Fruit fly (Drosophila melanogaster) whole organism, embryonic: Measurements from ENCODE around the gene Arfip.

Source experiments
- Bdp1 ChIP-seq: fragments of 200-800 bp; sonication (Bioruptor generic); optimal IDR thresholded peaks from 3 replicates; lab custom pipeline; 2016; ENCODE audit warnings: missing biosample characterization, missing genetic modification characterization
- CG10209 ChIP-seq: fragments of 200-800 bp; sonication (Bioruptor generic); optimal IDR thresholded peaks from 3 replicates; lab custom pipeline; 2017; ENCODE audit warnings: missing biosample characterization, mild to moderate bottlenecking, missing genetic modification characterization, missing genetic modification reagents
- CG10565 ChIP-seq: fragments of 200-800 bp; sonication (Bioruptor generic); optimal IDR thresholded peaks from 3 replicates; lab custom pipeline; 2016; ENCODE audit warnings: missing biosample characterization, mild to moderate bottlenecking, missing genetic modification characterization
- CG11504 ChIP-seq: fragments of 200-800 bp; sonication (Bioruptor generic); optimal IDR thresholded peaks from 3 replicates; lab custom pipeline; 2019; ENCODE audit warnings: missing biosample characterization, mild to moderate bottlenecking, missing genetic modification characterization, moderate library complexity
- CG12071 ChIP-seq: fragments of 200-800 bp; sonication (Bioruptor generic); optimal IDR thresholded peaks from 3 replicates; lab custom pipeline; 2018; ENCODE audit warnings: missing biosample characterization, mild to moderate bottlenecking, missing genetic modification characterization
- CG14710 ChIP-seq: fragments of 200-800 bp; sonication (Bioruptor generic); optimal IDR thresholded peaks from 3 replicates; lab custom pipeline; 2019; ENCODE audit warnings: missing biosample characterization, mild to moderate bottlenecking, missing genetic modification characterization, moderate library complexity
- CG14965 ChIP-seq: fragments of 200-800 bp; sonication (Bioruptor generic); optimal IDR thresholded peaks from 2 replicates; lab custom pipeline; 2016; ENCODE audit warnings: missing biosample characterization, missing genetic modification characterization, borderline replicate concordance
- CG17328 ChIP-seq: fragments of 200-800 bp; sonication (Bioruptor generic); IDR thresholded peaks from 2 replicates; pipeline ENCODE4 v1.3.6; 2022; ENCODE audit warnings: missing biosample characterization, missing genetic modification characterization
- CG3163 ChIP-seq: fragments of 200-800 bp; sonication (Bioruptor generic); optimal IDR thresholded peaks from 3 replicates; lab custom pipeline; 2016; ENCODE audit warnings: missing biosample characterization, missing genetic modification characterization
- CG32767 ChIP-seq: fragments of 200-800 bp; sonication (Bioruptor generic); IDR thresholded peaks from 2 replicates; pipeline ENCODE4 v1.3.6; 2022; ENCODE audit warnings: missing biosample characterization, missing genetic modification characterization
- CG33557 ChIP-seq: fragments of 200-800 bp; sonication (Bioruptor generic); optimal IDR thresholded peaks from 2 replicates; lab custom pipeline; 2019; ENCODE audit warnings: missing biosample characterization, mild to moderate bottlenecking, missing genetic modification characterization, moderate library complexity
- CG34376 ChIP-seq: fragments of 200-800 bp; sonication (Bioruptor generic); optimal IDR thresholded peaks from 2 replicates; lab custom pipeline; 2018; ENCODE audit warnings: missing biosample characterization, mild to moderate bottlenecking, missing genetic modification characterization
- CG6254 ChIP-seq: fragments of 200-800 bp; sonication (Bioruptor generic); optimal IDR thresholded peaks from 3 replicates; lab custom pipeline; 2017; ENCODE audit warnings: mild to moderate bottlenecking, missing biosample characterization, missing genetic modification reagents, missing genetic modification characterization
- CG6654 ChIP-seq: fragments of 200-800 bp; sonication (Bioruptor generic); optimal IDR thresholded peaks from 2 replicates; lab custom pipeline; 2017; ENCODE audit warnings: missing biosample characterization, mild to moderate bottlenecking, missing genetic modification characterization
- CG6791 ChIP-seq: fragments of 200-800 bp; sonication (Bioruptor generic); IDR thresholded peaks from 3 replicates; pipeline ENCODE4 v1.3.6; 2022; ENCODE audit warnings: missing biosample characterization, missing genetic modification characterization; ENCODE audit not compliant: partially characterized antibody
- CG6854 ChIP-seq: fragments of 200-800 bp; sonication (Bioruptor generic); optimal IDR thresholded peaks from 3 replicates; lab custom pipeline; 2017; ENCODE audit warnings: missing biosample characterization, mild to moderate bottlenecking, missing genetic modification characterization
- CG8089 ChIP-seq: fragments of 200-800 bp; sonication (Bioruptor generic); optimal IDR thresholded peaks from 3 replicates; lab custom pipeline; 2016; ENCODE audit warnings: missing biosample characterization, missing genetic modification characterization
- CG8478 ChIP-seq: fragments of >200 bp; optimal IDR thresholded peaks from 2 replicates; lab custom pipeline; 2018
- CG9876 ChIP-seq: fragments of 200-800 bp; sonication (Bioruptor generic); optimal IDR thresholded peaks from 2 replicates; lab custom pipeline; 2016; ENCODE audit warnings: missing biosample characterization, missing genetic modification characterization
- CrebB ChIP-seq: fragments of 200-800 bp; sonication (Bioruptor generic); optimal IDR thresholded peaks from 3 replicates; lab custom pipeline; 2018; ENCODE audit warnings: missing biosample characterization, mild to moderate bottlenecking, missing genetic modification characterization
- D19A ChIP-seq: fragments of 200-800 bp; optimal IDR thresholded peaks from 3 replicates; lab custom pipeline; 2019; ENCODE audit warnings: missing biosample characterization, mild to moderate bottlenecking, missing genetic modification characterization, moderate library complexity
- Doc2 ChIP-seq: fragments of 200-800 bp; sonication (Bioruptor generic); IDR thresholded peaks from 2 replicates; pipeline ENCODE4 v1.3.6; 2022; ENCODE audit warnings: missing biosample characterization, missing genetic modification characterization
- Doc3 ChIP-seq: fragments of 200-800 bp; sonication (Bioruptor generic); IDR thresholded peaks from 3 replicates; pipeline ENCODE4 v1.3.6; 2022; ENCODE audit warnings: missing biosample characterization, missing genetic modification characterization; ENCODE audit not compliant: partially characterized antibody
- ERR ChIP-seq: fragments of 200-800 bp; sonication (Bioruptor generic); optimal IDR thresholded peaks from 2 replicates; lab custom pipeline; 2016; ENCODE audit warnings: missing biosample characterization, missing genetic modification characterization
- Ets65A ChIP-seq: fragments of 200-800 bp; sonication (Bioruptor generic); peaks from one replicate; lab custom pipeline; 2016; ENCODE audit warnings: missing biosample characterization, missing genetic modification characterization
- Gug ChIP-seq: fragments of 200-800 bp; sonication (Bioruptor generic); IDR thresholded peaks from 4 replicates; pipeline ENCODE4 v1.3.6; 2022; ENCODE audit warnings: missing biosample characterization, missing genetic modification characterization
- Lim3 ChIP-seq: fragments of 200-800 bp; sonication (Bioruptor generic); IDR thresholded peaks from 2 replicates; pipeline ENCODE4 v1.3.6; 2022; ENCODE audit warnings: missing biosample characterization, missing genetic modification characterization
- Med ChIP-seq: fragments of 200-800 bp; sonication (Bioruptor generic); peaks from one replicate; lab custom pipeline; 2016; ENCODE audit warnings: missing biosample characterization, missing genetic modification characterization, mild to moderate bottlenecking, inconsistent platforms, moderate library complexity
- Oli ChIP-seq: fragments of 200-800 bp; sonication (Bioruptor generic); optimal IDR thresholded peaks from 2 replicates; lab custom pipeline; 2018; ENCODE audit warnings: missing biosample characterization, mild to moderate bottlenecking, missing genetic modification characterization, moderate library complexity
- PHDP ChIP-seq: fragments of 200-800 bp; sonication (Bioruptor generic); optimal IDR thresholded peaks from 3 replicates; lab custom pipeline; 2018; ENCODE audit warnings: missing biosample characterization, mild to moderate bottlenecking, missing genetic modification characterization, moderate library complexity
- abd-A ChIP-seq: fragments of 200-800 bp; sonication (Bioruptor generic); optimal IDR thresholded peaks from 3 replicates; lab custom pipeline; 2019; ENCODE audit warnings: missing biosample characterization, mild to moderate bottlenecking, missing genetic modification characterization, moderate library complexity
- aop ChIP-seq: fragments of 200-800 bp; sonication (Bioruptor generic); IDR thresholded peaks from 2 replicates; pipeline ENCODE4 v1.3.6; 2022; ENCODE audit warnings: missing biosample characterization, missing genetic modification characterization
- br ChIP-seq: fragments of >200 bp; optimal IDR thresholded peaks from 2 replicates; lab custom pipeline; 2017
- cwo ChIP-seq: fragments of 200-800 bp; sonication (Bioruptor generic); optimal IDR thresholded peaks from 3 replicates; lab custom pipeline; 2017; ENCODE audit warnings: missing biosample characterization, missing genetic modification characterization, mild to moderate bottlenecking, moderate library complexity, missing genetic modification reagents
- dmrt99B ChIP-seq: fragments of 200-800 bp; sonication (Bioruptor generic); optimal IDR thresholded peaks from 2 replicates; lab custom pipeline; 2018; ENCODE audit warnings: missing biosample characterization, mild to moderate bottlenecking, missing genetic modification characterization, moderate library complexity
- fd64A ChIP-seq: fragments of 200-800 bp; sonication (Bioruptor generic); optimal IDR thresholded peaks from 3 replicates; lab custom pipeline; 2018; ENCODE audit warnings: missing biosample characterization, mild to moderate bottlenecking, missing genetic modification characterization
- klu ChIP-seq: fragments of 200-800 bp; sonication (Bioruptor generic); IDR thresholded peaks from 2 replicates; pipeline ENCODE4 v1.3.6; 2022; ENCODE audit warnings: missing biosample characterization, missing genetic modification characterization
- knrl ChIP-seq: fragments of 200-800 bp; sonication (Bioruptor generic); IDR thresholded peaks from 3 replicates; pipeline ENCODE4 v1.3.6; 2022; ENCODE audit warnings: missing biosample characterization, missing genetic modification characterization; ENCODE audit not compliant: partially characterized antibody
- lov ChIP-seq, 2 experiments: fragments of 200-800 bp in 1 of 2; fragments of >200 bp in 1 of 2; sonication (Bioruptor generic) in 1 of 2; IDR thresholded peaks in 1 of 2; optimal IDR thresholded peaks in 1 of 2; 2 replicates in 1 of 2; 3 replicates in 1 of 2; pipeline versions ENCODE4 v1.3.6 to Lab custom; 2017 to 2022; ENCODE audit warnings: missing biosample characterization in 1 of 2, missing genetic modification characterization in 1 of 2
- onecut ChIP-seq: fragments of 200-800 bp; sonication (Bioruptor generic); IDR thresholded peaks from 2 replicates; pipeline ENCODE4 v1.3.6; 2022; ENCODE audit warnings: missing biosample characterization, missing genetic modification characterization
- otp ChIP-seq: fragments of 200-800 bp; sonication (Bioruptor generic); IDR thresholded peaks from 3 replicates; pipeline ENCODE4, ENCODE4 v1.3.6; 2022; ENCODE audit warnings: missing biosample characterization, missing genetic modification characterization
- repo ChIP-seq: fragments of 200-800 bp; sonication (Bioruptor generic); optimal IDR thresholded peaks from 2 replicates; lab custom pipeline; 2016; ENCODE audit warnings: missing biosample characterization, missing genetic modification characterization
- ro ChIP-seq: fragments of 200-800 bp; sonication (Bioruptor generic); IDR thresholded peaks from 2 replicates; pipeline ENCODE4 v1.3.6; 2022; ENCODE audit warnings: missing biosample characterization, missing genetic modification characterization
- sima ChIP-seq: fragments of 200-800 bp; sonication (Bioruptor generic); optimal IDR thresholded peaks from 2 replicates; lab custom pipeline; 2016; ENCODE audit warnings: missing biosample characterization, missing genetic modification characterization
- slou ChIP-seq: fragments of 200-800 bp; sonication (Bioruptor generic); optimal IDR thresholded peaks from 3 replicates; lab custom pipeline; 2016; ENCODE audit warnings: missing biosample characterization, missing genetic modification characterization

Gene Arfip

dm6 chr3R:11211291-11212061 lies 23.3 kb downstream of the Arfip start (continued):
- TF ChIP-seq dmrt99B (tag; lab: Kevin White, UChicago) (peak; percentile 74), abd-A (tag; lab: Kevin White, UChicago) (peak; percentile 82), repo (peak; percentile 51), PHDP (peak; percentile 61), CG32767 (GFP tag; lab: Robert Waterston, UW) (peak; percentile 53), CG33557 (GFP tag; lab: Kevin White, UChicago) (peak; percentile 27), klu (peak; percentile 60), lov (optimal IDR thresholded peaks at IDR 0.05; lab: Kevin White, UChicago) (no peak), lov (GFP tag; IDR thresholded peaks at IDR 0.05; lab: Robert Waterston, UW) (peak; percentile 71; the same call in 1 of the 3 replicates), CG6791 (GFP tag; lab: Robert Waterston, UW) (0 out of 3 replicates have a peak, but pooled peaks have one; percentile 41), D19A (peak; percentile 55), cwo (GFP tag; lab: Kevin White, UChicago) (peak; percentile 96), CG10565 (GFP tag; lab: Kevin White, UChicago) (no peak), Lim3 (0 out of 2 replicates have a peak, but pooled peaks have one; percentile 7), CG12071 (GFP tag; lab: Kevin White, UChicago) (peak; percentile 58), Doc3 (no peak; the same call in 2 of the 3 replicates), slou (GFP tag; lab: Kevin White, UChicago) (peak; percentile 57), CrebB (tag; lab: Kevin White, UChicago) (no peak), CG14710 (tag; lab: Kevin White, UChicago) (peak; percentile 40), CG14965 (no peak), fd64A (no peak), br (lab: Kevin White, UChicago) (no peak), sima (GFP tag; lab: Kevin White, UChicago) (no peak), Bdp1 (GFP tag; lab: Kevin White, UChicago) (peak; percentile 8), CG6654 (peak; percentile 19), CG6854 (GFP tag; lab: Kevin White, UChicago) (peak; percentile 9), otp (GFP tag; lab: Robert Waterston, UW) (no peak; the same call in 2 of the 3 replicates), CG9876 (GFP tag; lab: Kevin White, UChicago) (peak; percentile 48), CG11504 (tag; lab: Kevin White, UChicago) (peak; percentile 73), CG17328 (GFP tag; lab: Robert Waterston, UW) (peak; percentile 78), Doc2 (GFP tag; lab: Robert Waterston, UW) (no peak), Ets65A (GFP tag; lab: Kevin White, UChicago) (peak; percentile 98), CG34376 (GFP tag; lab: Kevin White, UChicago) (peak; percentile 76), aop (GFP tag; lab: Robert Waterston, UW) (no peak), ro (GFP tag; lab: Robert Waterston, UW) (peak; percentile 53), CG8478 (no peak), ERR (peak; percentile 30), CG8089 (GFP tag; lab: Kevin White, UChicago) (peak; percentile 19), onecut (GFP tag; lab: Robert Waterston, UW) (peak; percentile 34; the same call in 1 of the 2 replicates), Oli (tag; lab: Kevin White, UChicago) (peak; percentile 58), CG10209 (peak; percentile 57), knrl (GFP tag; lab: Robert Waterston, UW) (0 out of 3 replicates have a peak, but pooled peaks have one; percentile 13), CG6254 (GFP tag; lab: Kevin White, UChicago) (no peak), Med (GFP tag; lab: Kevin White, UChicago) (peak; percentile 95), Gug (GFP tag; lab: Robert Waterston, UW) (peak; percentile 87), CG3163 (GFP tag; lab: Kevin White, UChicago) (peak; percentile 34)
